Worm (Caenorhabditis elegans) whole organism, late embryonic: ENCODE results near the gene coh-4.

Experiments
- F13H6.1 ChIP-seq: sonication (generic microtip); optimal IDR thresholded peaks from 2 replicates; lab custom pipeline; 2016; ENCODE audit warnings: missing genetic modification characterization, missing compliant biosample characterization
- K02D7.2 ChIP-seq: sonication (generic microtip); optimal IDR thresholded peaks from 2 replicates; lab custom pipeline; 2017; ENCODE audit warnings: mild to moderate bottlenecking, missing genetic modification characterization, missing compliant biosample characterization
- T23F11.4 ChIP-seq: fragments of 200-800 bp; sonication (Bioruptor generic); optimal IDR thresholded peaks from 2 replicates; lab custom pipeline; 2018; ENCODE audit warnings: mild to moderate bottlenecking, missing genetic modification characterization, missing compliant biosample characterization
- ahr-1 ChIP-seq: sonication (generic microtip); optimal IDR thresholded peaks from 2 replicates; lab custom pipeline; 2016; ENCODE audit warnings: missing genetic modification characterization, missing compliant biosample characterization
- ama-1 ChIP-seq: fragments of 150-350 bp; optimal IDR thresholded peaks from 2 replicates; lab custom pipeline; 2014
- ceh-19 ChIP-seq: fragments of 200-800 bp; sonication (Bioruptor generic); optimal IDR thresholded peaks from 2 replicates; lab custom pipeline; 2018; ENCODE audit warnings: mild to moderate bottlenecking, missing genetic modification characterization, missing compliant biosample characterization
- ceh-2 ChIP-seq: sonication (generic microtip); optimal IDR thresholded peaks from 2 replicates; lab custom pipeline; 2016; ENCODE audit warnings: missing genotype, missing genetic modification characterization, missing compliant biosample characterization
- ceh-30 ChIP-seq: fragments of 150-350 bp; optimal IDR thresholded peaks from 2 replicates; lab custom pipeline; 2014; ENCODE audit warnings: missing biosample characterization, missing genetic modification characterization
- ceh-31 ChIP-seq: sonication (generic microtip); optimal IDR thresholded peaks from 2 replicates; lab custom pipeline; 2016; ENCODE audit warnings: missing genetic modification characterization, missing compliant biosample characterization
- ceh-48 ChIP-seq: sonication (generic microtip); optimal IDR thresholded peaks from 2 replicates; lab custom pipeline; 2016; ENCODE audit warnings: missing genetic modification characterization, inconsistent platforms, missing compliant biosample characterization
- ceh-6 ChIP-seq: fragments of 200-800 bp; sonication (Bioruptor generic); optimal IDR thresholded peaks from 2 replicates; lab custom pipeline; 2018; ENCODE audit warnings: mild to moderate bottlenecking, missing genetic modification characterization, missing compliant biosample characterization
- che-1 ChIP-seq: sonication (generic microtip); optimal IDR thresholded peaks from 2 replicates; lab custom pipeline; 2016; ENCODE audit warnings: mild to moderate bottlenecking, missing genetic modification characterization, missing compliant biosample characterization
- ets-4 ChIP-seq: sonication (generic microtip); optimal IDR thresholded peaks from 2 replicates; lab custom pipeline; 2016; ENCODE audit warnings: missing genetic modification characterization, missing compliant biosample characterization
- gmeb-2 ChIP-seq: sonication (generic microtip); optimal IDR thresholded peaks from 2 replicates; lab custom pipeline; 2016; ENCODE audit warnings: missing genetic modification characterization, inconsistent platforms, missing compliant biosample characterization
- hlh-30 ChIP-seq: sonication (generic microtip); optimal IDR thresholded peaks from 2 replicates; lab custom pipeline; 2017; ENCODE audit warnings: antibody characterized with exemption, missing genetic modification characterization, missing compliant biosample characterization; ENCODE audit not compliant: insufficient read depth
- hlh-6 ChIP-seq: sonication (generic microtip); optimal IDR thresholded peaks from 2 replicates; lab custom pipeline; 2016; ENCODE audit warnings: missing genotype, missing genetic modification characterization, missing compliant biosample characterization
- madf-2 ChIP-seq: sonication (generic microtip); optimal IDR thresholded peaks from 2 replicates; lab custom pipeline; 2017; ENCODE audit warnings: missing genetic modification characterization, missing compliant biosample characterization
- mec-3 ChIP-seq: sonication (generic microtip); optimal IDR thresholded peaks from 2 replicates; lab custom pipeline; 2016; ENCODE audit warnings: borderline replicate concordance, missing genetic modification characterization, missing compliant biosample characterization
- nfya-1 ChIP-seq: sonication (generic microtip); optimal IDR thresholded peaks from 2 replicates; lab custom pipeline; 2017; ENCODE audit warnings: missing genetic modification characterization, mild to moderate bottlenecking, missing compliant biosample characterization, antibody characterized with exemption, moderate library complexity
- npax-4 ChIP-seq: sonication (generic microtip); optimal IDR thresholded peaks from 2 replicates; lab custom pipeline; 2016; ENCODE audit warnings: missing genetic modification characterization, missing compliant biosample characterization
- odd-2 ChIP-seq: sonication (generic microtip); optimal IDR thresholded peaks from 2 replicates; lab custom pipeline; 2017; ENCODE audit warnings: antibody characterized with exemption, mild to moderate bottlenecking, missing genetic modification characterization, missing compliant biosample characterization
- pag-3 ChIP-seq: sonication (generic microtip); optimal IDR thresholded peaks from 2 replicates; lab custom pipeline; 2016; ENCODE audit warnings: missing compliant biosample characterization, missing genetic modification characterization, borderline replicate concordance
- pat-9 ChIP-seq: fragments of 200-800 bp; sonication (Bioruptor generic); optimal IDR thresholded peaks from 2 replicates; lab custom pipeline; 2018; ENCODE audit warnings: mild to moderate bottlenecking, missing genetic modification characterization, moderate library complexity, missing compliant biosample characterization
- pax-1 ChIP-seq: fragments of 150-350 bp; optimal IDR thresholded peaks from 2 replicates; lab custom pipeline; 2014; ENCODE audit warnings: missing biosample characterization, missing genetic modification characterization
- pha-2 ChIP-seq: sonication (generic microtip); optimal IDR thresholded peaks from 2 replicates; lab custom pipeline; 2017; ENCODE audit warnings: mild to moderate bottlenecking, missing genetic modification characterization, missing compliant biosample characterization
- pqm-1 ChIP-seq: sonication (generic microtip); optimal IDR thresholded peaks from 2 replicates; lab custom pipeline; 2016; ENCODE audit warnings: missing genetic modification characterization, missing compliant biosample characterization
- pros-1 ChIP-seq: fragments of 150-350 bp; optimal IDR thresholded peaks from 2 replicates; lab custom pipeline; 2014; ENCODE audit warnings: missing biosample characterization, missing genetic modification reagents, missing genetic modification characterization
- sox-4 ChIP-seq: sonication (generic microtip); optimal IDR thresholded peaks from 2 replicates; lab custom pipeline; 2017; ENCODE audit warnings: mild to moderate bottlenecking, missing genetic modification characterization, inconsistent platforms, missing compliant biosample characterization
- syd-9 ChIP-seq: sonication (generic microtip); optimal IDR thresholded peaks from 2 replicates; lab custom pipeline; 2016; ENCODE audit warnings: mild to moderate bottlenecking, missing genetic modification characterization, moderate library complexity, missing compliant biosample characterization
- tbx-2 ChIP-seq: sonication (generic microtip); optimal IDR thresholded peaks from 2 replicates; lab custom pipeline; 2016; ENCODE audit warnings: missing genetic modification characterization, missing compliant biosample characterization
- tbx-7 ChIP-seq: sonication (generic microtip); optimal IDR thresholded peaks from 2 replicates; lab custom pipeline; 2016; ENCODE audit warnings: missing genotype, missing genetic modification characterization, missing compliant biosample characterization
- ttx-3 ChIP-seq: sonication (generic microtip); optimal IDR thresholded peaks from 2 replicates; lab custom pipeline; 2016; ENCODE audit warnings: missing genetic modification reagents, missing genetic modification characterization, missing compliant biosample characterization
- unc-3 ChIP-seq, 2 experiments: fragments of 200-800 bp in 1 of 2; sonication (Bioruptor generic) in 1 of 2; sonication (generic microtip) in 1 of 2; conservative IDR thresholded peaks in 1 of 2; optimal IDR thresholded peaks in 1 of 2; 2 replicates each; pipeline versions ENCODE4 v1.3.6 to Lab custom; 2016 to 2022; ENCODE audit warnings: missing compliant biosample characterization in 2 of 2, missing genetic modification characterization in 2 of 2, missing genetic modification reagents in 1 of 2
- unc-55 ChIP-seq: sonication (generic microtip); optimal IDR thresholded peaks from 2 replicates; lab custom pipeline; 2017; ENCODE audit warnings: missing biosample characterization, missing genetic modification reagents, missing genetic modification characterization
- zip-5 ChIP-seq: sonication (generic microtip); optimal IDR thresholded peaks from 2 replicates; lab custom pipeline; 2016; ENCODE audit warnings: missing genetic modification characterization, missing compliant biosample characterization

coh-4 gene

ce11 chrV:4181272-4181671, 5.8 kb upstream of the coh-4 start:
- TF ChIP-seq gmeb-2 (no peak), ets-4 (no peak)

ce11 chrV:4170138-4170537, 5.3 kb downstream of the coh-4 start, which contains the start of gene Y45G5AM.7:
Gene Y45G5AM.7, minus strand, starts transcription at chrV:4170238.
- TF ChIP-seq syd-9 (tag; lab: Kevin White, UChicago) (no peak), ama-1 (no peak), ahr-1 (tag; lab: Kevin White, UChicago) (no peak), pat-9 (tag; lab: Kevin White, UChicago) (no peak), hlh-6 (tag; lab: Kevin White, UChicago) (no peak), zip-5 (tag; lab: Kevin White, UChicago) (no peak), tbx-7 (tag; lab: Kevin White, UChicago) (no peak), odd-2 (tag; lab: Kevin White, UChicago) (no peak), npax-4 (no peak), pros-1 (tag; lab: Kevin White, UChicago) (no peak), madf-2 (tag; lab: Kevin White, UChicago) (no peak), ceh-30 (no peak), che-1 (tag; lab: Kevin White, UChicago) (no peak)

- TF ChIP-seq nfya-1 (tag; lab: Kevin White, UChicago) (peak; percentile 2), tbx-2 (tag; lab: Kevin White, UChicago) (no peak), pag-3 (tag; lab: Kevin White, UChicago) (no peak), unc-55 (GFP tag; lab: Kevin White, UChicago) (no peak), ceh-2 (tag; lab: Kevin White, UChicago) (no peak)
Observed at ce11 chrV:4169658-4170057, 5.8 kb downstream of the coh-4 start.

- peak; percentile 97 for TF ChIP-seq nfya-1 (tag; lab: Kevin White, UChicago)
- TF ChIP-seq ama-1 = no peak
Observed at ce11 chrV:4168045-4168444, 7.4 kb downstream of the coh-4 start.

- TF ChIP-seq mec-3 (tag; lab: Kevin White, UChicago) (no peak), ets-4 (no peak), ceh-31 (tag; lab: Kevin White, UChicago) (no peak), ceh-48 (no peak), odd-2 (tag; lab: Kevin White, UChicago) (no peak), ttx-3 (no peak), pax-1 (tag; lab: Kevin White, UChicago) (no peak), sox-4 (tag; lab: Kevin White, UChicago) (no peak), ceh-6 (GFP tag; lab: Kevin White, UChicago) (no peak), pha-2 (tag; lab: Kevin White, UChicago) (no peak), pqm-1 (tag; lab: Kevin White, UChicago) (no peak), F13H6.1 (tag; lab: Kevin White, UChicago) (no peak), unc-55 (GFP tag; lab: Kevin White, UChicago) (no peak), che-1 (tag; lab: Kevin White, UChicago) (no peak), ceh-19 (GFP tag; lab: Kevin White, UChicago) (no peak), hlh-30 (tag; lab: Kevin White, UChicago) (no peak)
Observed at ce11 chrV:4164504-4164959, 10.9 kb downstream of the coh-4 start, which contains the start of gene Y45G5AM.3. Gene Y45G5AM.3, plus strand, starts transcription at chrV:4164554.

- TF ChIP-seq T23F11.4 (GFP tag; lab: Kevin White, UChicago) (no peak), K02D7.2 (no peak), pat-9 (tag; lab: Kevin White, UChicago) (no peak), unc-3 (GFP tag; conservative IDR thresholded peaks at IDR 0.05; lab: Robert Waterston, UW) (no peak), unc-3 (tag; optimal IDR thresholded peaks at IDR 0.05; lab: Kevin White, UChicago) (no peak)
Observed at ce11 chrV:4162922-4163321, 12.5 kb downstream of the coh-4 start, which contains the start of gene Y45G5AM.4. Gene Y45G5AM.4, plus strand, starts transcription at chrV:4163222.
